Worm (Caenorhabditis elegans) whole organism, early embryonic: Measurements from ENCODE around the gene his-41.
A peak's percentile ranks its signal among the peaks of the same experiment; 100 is the strongest.

Experiments used
- B0310.2 ChIP-seq: sonication (generic microtip); optimal IDR thresholded peaks from 2 replicates; lab custom pipeline; 2016; ENCODE audit warnings: mild to moderate bottlenecking, missing genetic modification characterization, missing compliant biosample characterization
- F13C5.2 ChIP-seq: sonication (generic microtip); optimal IDR thresholded peaks from 2 replicates; lab custom pipeline; 2017; ENCODE audit warnings: mild to moderate bottlenecking, missing genetic modification characterization, inconsistent platforms, missing compliant biosample characterization
- aly-1 ChIP-seq: sonication (generic microtip); optimal IDR thresholded peaks from 2 replicates; lab custom pipeline; 2016; ENCODE audit warnings: missing genetic modification characterization, missing compliant biosample characterization
- ama-1 ChIP-seq: fragments of 150-350 bp; optimal IDR thresholded peaks from 2 replicates; lab custom pipeline; 2014
- ceh-13 ChIP-seq: fragments of 200-800 bp; sonication (Bioruptor generic); optimal IDR thresholded peaks from 2 replicates; lab custom pipeline; 2018; ENCODE audit warnings: mild to moderate bottlenecking, missing genetic modification characterization, missing compliant biosample characterization
- ceh-36 ChIP-seq: sonication (generic microtip); optimal IDR thresholded peaks from 2 replicates; lab custom pipeline; 2016; ENCODE audit warnings: missing genetic modification characterization, inconsistent platforms, missing compliant biosample characterization
- ets-7 ChIP-seq: sonication (generic microtip); optimal IDR thresholded peaks from 2 replicates; lab custom pipeline; 2016; ENCODE audit warnings: missing genotype, missing genetic modification characterization, missing compliant biosample characterization
- flt-1 ChIP-seq: fragments of 200-800 bp; sonication (Bioruptor generic); IDR thresholded peaks from 2 replicates; pipeline ENCODE4 v1.3.6; 2022; ENCODE audit warnings: missing genetic modification characterization, missing compliant biosample characterization
- hmbx-1 ChIP-seq: sonication (generic microtip); optimal IDR thresholded peaks from 2 replicates; lab custom pipeline; 2016; ENCODE audit warnings: mild to moderate bottlenecking, missing genetic modification characterization, missing compliant biosample characterization
- hmg-4 ChIP-seq: fragments of 200-800 bp; sonication (Bioruptor generic); optimal IDR thresholded peaks from 2 replicates; lab custom pipeline; 2018; ENCODE audit warnings: mild to moderate bottlenecking, missing genetic modification characterization, missing compliant biosample characterization
- hnd-1 ChIP-seq: sonication (generic microtip); optimal IDR thresholded peaks from 2 replicates; lab custom pipeline; 2016; ENCODE audit warnings: missing genetic modification characterization, missing compliant biosample characterization
- pes-1 ChIP-seq: fragments of 200-800 bp; sonication (Bioruptor generic); IDR thresholded peaks from 2 replicates; pipeline ENCODE4 v1.3.6; 2022; ENCODE audit warnings: missing genetic modification reagents, missing genetic modification characterization, missing compliant biosample characterization
- scrt-1 ChIP-seq: fragments of 200-800 bp; sonication (Bioruptor generic); IDR thresholded peaks from 2 replicates; pipeline ENCODE4 v1.3.6; 2022; ENCODE audit warnings: missing genetic modification characterization, missing compliant biosample characterization
- sea-1 ChIP-seq: fragments of 200-800 bp; sonication (Bioruptor generic); conservative IDR thresholded peaks from 2 replicates; pipeline ENCODE4 v1.3.6; 2022; ENCODE audit warnings: missing genetic modification characterization, missing compliant biosample characterization
- tbx-11 ChIP-seq: fragments of 200-800 bp; sonication (Bioruptor generic); IDR thresholded peaks from 2 replicates; pipeline ENCODE4 v1.3.6; 2022; ENCODE audit warnings: missing genetic modification characterization, missing compliant biosample characterization
- tbx-37 ChIP-seq: fragments of 200-800 bp; sonication (Bioruptor generic); conservative IDR thresholded peaks from 2 replicates; pipeline ENCODE4 v1.3.6; 2022; ENCODE audit warnings: missing genetic modification reagents, missing genetic modification characterization, missing compliant biosample characterization
- tra-4 ChIP-seq: sonication (generic microtip); optimal IDR thresholded peaks from 2 replicates; lab custom pipeline; 2017; ENCODE audit warnings: missing genetic modification characterization, missing compliant biosample characterization

his-41 gene

DNA sequence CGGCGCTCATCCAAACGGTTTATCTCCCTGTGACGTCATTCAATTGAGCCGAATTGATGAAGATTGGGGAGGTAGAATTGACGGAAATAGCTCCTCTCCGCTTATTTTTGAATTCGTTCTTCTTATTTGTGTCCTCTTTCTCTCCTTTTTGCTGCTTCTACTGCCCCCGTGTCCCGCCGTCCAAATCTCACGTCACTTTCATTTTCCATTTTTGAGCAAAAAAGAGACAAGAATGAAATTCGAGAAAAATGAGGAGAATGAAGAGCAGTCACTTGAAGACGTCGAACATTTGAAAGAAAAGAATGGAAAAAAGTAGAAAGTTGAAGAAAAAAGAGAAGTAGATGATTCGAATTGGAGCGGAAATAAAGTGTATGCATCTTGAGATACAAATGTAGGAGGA lies 18.2 kb downstream of the his-41 start:
- TF ChIP-seq tra-4 (tag; lab: Kevin White, UChicago) (no peak), ets-7 (tag; lab: Kevin White, UChicago) (no peak), B0310.2 (no peak), ceh-36 (tag; lab: Kevin White, UChicago) (no peak), hmg-4 (GFP tag; lab: Kevin White, UChicago) (no peak), flt-1 (GFP tag; lab: Robert Waterston, UW) (no peak), ceh-13 (GFP tag; lab: Kevin White, UChicago) (no peak), pes-1 (GFP tag; lab: Robert Waterston, UW) (no peak), scrt-1 (GFP tag; lab: Robert Waterston, UW) (no peak), sea-1 (GFP tag; lab: Robert Waterston, UW) (no peak)

DNA sequence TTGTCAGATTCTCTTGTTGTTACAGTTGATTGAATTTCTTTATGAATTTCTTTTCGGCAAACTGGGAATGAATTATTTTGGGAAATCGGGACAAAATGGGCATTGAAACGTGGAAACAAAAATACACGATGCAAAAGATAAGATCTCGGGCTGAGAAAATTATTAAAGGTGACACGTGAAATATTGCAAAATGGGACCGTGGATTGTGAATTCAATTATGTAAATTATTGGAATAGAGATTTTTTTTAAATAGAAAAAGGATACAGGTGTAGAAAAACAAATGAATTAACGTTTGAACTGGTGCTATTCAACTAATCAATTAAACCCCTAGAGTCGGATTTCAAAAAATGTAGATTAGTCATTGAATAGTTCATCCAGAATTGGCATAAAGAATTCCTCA lies 23.4 kb downstream of the his-41 start, which contains the start of gene F25B3.4:
Gene F25B3.4 (minus strand): TSS at position 101 of the 400 bp plus-strand sequence.
- no peak for TF ChIP-seq scrt-1 (GFP tag; lab: Robert Waterston, UW)
- TF ChIP-seq B0310.2 = no peak
- TF ChIP-seq F13C5.2 = no peak
- TF ChIP-seq hmbx-1 = no peak
- TF ChIP-seq sea-1 (GFP tag; lab: Robert Waterston, UW) = no peak
- no peak for TF ChIP-seq hmg-4 (GFP tag; lab: Kevin White, UChicago)
- no peak for TF ChIP-seq flt-1 (GFP tag; lab: Robert Waterston, UW)
- no peak for TF ChIP-seq aly-1 (tag; lab: Kevin White, UChicago)
- TF ChIP-seq tra-4 (tag; lab: Kevin White, UChicago) = no peak
- no peak for TF ChIP-seq ceh-13 (GFP tag; lab: Kevin White, UChicago)
- TF ChIP-seq hnd-1 (tag; lab: Kevin White, UChicago) = no peak
- TF ChIP-seq ama-1 (lab: Kevin White, UChicago) = no peak
- no peak for TF ChIP-seq ceh-36 (tag; lab: Kevin White, UChicago)
- no peak for TF ChIP-seq tbx-37 (GFP tag; lab: Robert Waterston, UW)
- TF ChIP-seq tbx-11 (GFP tag; lab: Robert Waterston, UW) = no peak

DNA sequence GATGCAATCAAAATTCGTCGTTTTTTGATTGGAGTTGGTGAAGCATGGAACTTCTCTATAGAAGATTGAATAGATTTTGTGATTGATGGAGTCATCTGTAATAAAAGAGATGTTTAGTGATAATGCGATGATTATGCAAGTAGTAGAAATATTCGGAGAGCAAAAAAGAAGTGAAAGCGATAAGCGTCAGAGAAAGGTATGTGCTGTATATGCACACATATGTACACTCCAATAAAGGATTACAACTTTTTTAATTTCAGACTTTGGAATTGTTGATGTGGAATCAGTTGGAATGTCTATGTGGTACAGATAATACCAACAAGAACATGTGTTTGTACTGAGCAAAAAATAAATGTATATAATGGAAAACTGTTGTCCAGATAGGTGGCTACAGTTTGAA lies 24.9 kb downstream of the his-41 start, which contains the start of gene F25B3.5:
Gene F25B3.5 (minus strand): TSS at position 101 of the 400 bp plus-strand sequence.
- no peak for TF ChIP-seq sea-1 (GFP tag; lab: Robert Waterston, UW)
- no peak for TF ChIP-seq ets-7 (tag; lab: Kevin White, UChicago)
- no peak for TF ChIP-seq ceh-13 (GFP tag; lab: Kevin White, UChicago)
- no peak for TF ChIP-seq scrt-1 (GFP tag; lab: Robert Waterston, UW)
- no peak for TF ChIP-seq hmg-4 (GFP tag; lab: Kevin White, UChicago)
- TF ChIP-seq pes-1 (GFP tag; lab: Robert Waterston, UW) = no peak
- no peak for TF ChIP-seq B0310.2
- no peak for TF ChIP-seq hmbx-1
- TF ChIP-seq ama-1 (lab: Kevin White, UChicago) = no peak
- TF ChIP-seq F13C5.2 = no peak
- no peak for TF ChIP-seq aly-1 (tag; lab: Kevin White, UChicago)

DNA sequence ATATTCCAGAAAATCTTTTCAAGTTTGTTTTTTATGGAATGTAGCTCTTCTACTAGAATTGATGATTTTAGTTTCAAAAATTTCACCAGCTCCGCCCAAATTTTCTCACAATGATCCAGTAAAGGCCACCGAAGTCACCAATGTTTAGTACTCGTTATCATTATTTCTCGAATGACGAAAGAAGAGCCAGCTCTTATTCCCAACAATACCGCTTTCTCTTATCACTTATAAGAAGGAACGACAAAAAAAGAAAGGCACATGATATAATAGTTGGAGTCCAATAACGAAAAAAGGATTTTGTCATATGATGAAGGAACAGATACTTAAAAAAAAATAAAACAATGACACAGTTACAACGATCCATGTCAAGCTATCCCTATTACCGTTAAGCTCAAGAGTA lies 25.7 kb downstream of the his-41 start:
- no peak for TF ChIP-seq ama-1 (lab: Kevin White, UChicago)
- no peak for TF ChIP-seq tra-4 (tag; lab: Kevin White, UChicago)
- no peak for TF ChIP-seq flt-1 (GFP tag; lab: Robert Waterston, UW)
- no peak for TF ChIP-seq hnd-1 (tag; lab: Kevin White, UChicago)

ce11 chrV:9571673-9572072 lies 26.3 kb downstream of the his-41 start:
- no peak for TF ChIP-seq flt-1 (GFP tag; lab: Robert Waterston, UW)
- TF ChIP-seq scrt-1 (GFP tag; lab: Robert Waterston, UW) = no peak
- TF ChIP-seq aly-1 (tag; lab: Kevin White, UChicago) = no peak
- TF ChIP-seq ceh-36 (tag; lab: Kevin White, UChicago) = no peak
- TF ChIP-seq tbx-11 (GFP tag; lab: Robert Waterston, UW) = no peak
- no peak for TF ChIP-seq ama-1 (lab: Kevin White, UChicago)
- no peak for TF ChIP-seq ceh-13 (GFP tag; lab: Kevin White, UChicago)
- TF ChIP-seq tbx-37 (GFP tag; lab: Robert Waterston, UW) = no peak
- TF ChIP-seq hmbx-1 = no peak
- TF ChIP-seq ets-7 (tag; lab: Kevin White, UChicago) = no peak
- TF ChIP-seq sea-1 (GFP tag; lab: Robert Waterston, UW) = no peak
- TF ChIP-seq tra-4 (tag; lab: Kevin White, UChicago) = no peak

ce11 chrV:9576991-9577390 lies 31.7 kb downstream of the his-41 start, which contains the start of gene F25B3.2:
Gene F25B3.2 (plus strand): TSS chrV:9577291.
- TF ChIP-seq F13C5.2 (no peak), hnd-1 (tag; lab: Kevin White, UChicago) (no peak), hmg-4 (GFP tag; lab: Kevin White, UChicago) (no peak), ama-1 (lab: Kevin White, UChicago) (no peak), scrt-1 (GFP tag; lab: Robert Waterston, UW) (no peak), tbx-37 (GFP tag; lab: Robert Waterston, UW) (no peak), flt-1 (GFP tag; lab: Robert Waterston, UW) (no peak), tra-4 (tag; lab: Kevin White, UChicago) (no peak), ceh-36 (tag; lab: Kevin White, UChicago) (no peak), ceh-13 (GFP tag; lab: Kevin White, UChicago) (no peak), ets-7 (tag; lab: Kevin White, UChicago) (no peak), B0310.2 (no peak), hmbx-1 (no peak), pes-1 (GFP tag; lab: Robert Waterston, UW) (no peak)

- TF ChIP-seq tra-4 (tag; lab: Kevin White, UChicago) = no peak
- peak; percentile 62 for TF ChIP-seq tbx-37 (GFP tag; lab: Robert Waterston, UW)
- peak; percentile 14; the same call in 1 of the 2 replicates for TF ChIP-seq tbx-11 (GFP tag; lab: Robert Waterston, UW)
- peak; percentile 6 for TF ChIP-seq hnd-1 (tag; lab: Kevin White, UChicago)
- peak; percentile 79 for TF ChIP-seq F13C5.2
- TF ChIP-seq scrt-1 (GFP tag; lab: Robert Waterston, UW) = peak; percentile 41; the same call in 1 of the 2 replicates
- no peak; the same call in 1 of the 2 replicates for TF ChIP-seq pes-1 (GFP tag; lab: Robert Waterston, UW)
- no peak for TF ChIP-seq B0310.2
- TF ChIP-seq hmbx-1 = no peak
- no peak for TF ChIP-seq ama-1 (lab: Kevin White, UChicago)
- TF ChIP-seq aly-1 (tag; lab: Kevin White, UChicago) = no peak
- peak; percentile 42 for TF ChIP-seq ceh-13 (GFP tag; lab: Kevin White, UChicago)
- TF ChIP-seq ceh-36 (tag; lab: Kevin White, UChicago) = peak; percentile 39
- no peak for TF ChIP-seq ets-7 (tag; lab: Kevin White, UChicago)
- TF ChIP-seq sea-1 (GFP tag; lab: Robert Waterston, UW) = no peak
- TF ChIP-seq hmg-4 (GFP tag; lab: Kevin White, UChicago) = no peak
- peak; percentile 50; the same call in 1 of the 2 replicates for TF ChIP-seq flt-1 (GFP tag; lab: Robert Waterston, UW)
These were observed 37.4 kb downstream of the his-41 start, which contains the start of gene rtfo-1 for ce11 chrV:9582594-9583322. Gene rtfo-1 (minus strand): TSS chrV:9582644.
